Worm (Caenorhabditis elegans) whole organism, young adult: ENCODE data around the gene C10A4.13.

Experiments used
- lin-35 ChIP-seq, 3 experiments: fragments of 150-350 bp in 2 of 3; sonication (generic microtip) in 1 of 3; optimal IDR thresholded peaks; 2 replicates each; lab custom pipeline; 2014 to 2018; ENCODE audit warnings: missing biosample characterization in 3 of 3, missing genetic modification characterization in 3 of 3, missing genetic modification reagents in 3 of 3
- snpc-1.1 ChIP-seq: sonication (generic microtip); optimal IDR thresholded peaks from 2 replicates; lab custom pipeline; 2017; ENCODE audit warnings: missing genetic modification characterization, mild to moderate bottlenecking, missing compliant biosample characterization, antibody characterized with exemption, moderate library complexity, missing genotype, missing genetic modification reagents; ENCODE audit not compliant: insufficient read depth
- unc-130 ChIP-seq: sonication (generic microtip); optimal IDR thresholded peaks from 2 replicates; lab custom pipeline; 2016; ENCODE audit warnings: missing genetic modification reagents, missing genetic modification characterization, missing compliant biosample characterization
- unc-62 ChIP-seq: fragments of 150-350 bp; optimal IDR thresholded peaks from 2 replicates; lab custom pipeline; 2014; ENCODE audit warnings: missing biosample characterization, missing genetic modification reagents, missing genetic modification characterization

ce11 chrX:7416082-7416481, 18.2 kb upstream of the C10A4.13 start, which contains the start of gene C10A4.1:
- TF ChIP-seq snpc-1.1 (no peak), lin-35 (GFP tag; optimal IDR thresholded peaks at IDR 0.05; lab: Kevin White, UChicago) (no peak), unc-130 (GFP tag; lab: Kevin White, UChicago) (no peak), unc-62 (GFP tag; lab: Kevin White, UChicago) (no peak)
